Fruit fly (Drosophila melanogaster) whole organism, embryonic: ENCODE results near the gene CG32816.

Source experiments
- Abd-B ChIP-seq: fragments of 200-800 bp; sonication (Bioruptor generic); optimal IDR thresholded peaks from 2 replicates; lab custom pipeline; 2018; ENCODE audit warnings: missing biosample characterization, mild to moderate bottlenecking, missing genetic modification characterization, moderate library complexity
- Bdp1 ChIP-seq: fragments of 200-800 bp; sonication (Bioruptor generic); optimal IDR thresholded peaks from 3 replicates; lab custom pipeline; 2016; ENCODE audit warnings: missing biosample characterization, missing genetic modification characterization
- CG10462 ChIP-seq: fragments of 200-800 bp; sonication (Bioruptor generic); optimal IDR thresholded peaks from 2 replicates; lab custom pipeline; 2016; ENCODE audit warnings: missing biosample characterization, missing genetic modification characterization
- CG1233 ChIP-seq: fragments of 200-800 bp; sonication (Bioruptor generic); optimal IDR thresholded peaks from 4 replicates; lab custom pipeline; 2018; ENCODE audit warnings: missing biosample characterization, mild to moderate bottlenecking, missing genetic modification characterization
- CG14965 ChIP-seq: fragments of 200-800 bp; sonication (Bioruptor generic); optimal IDR thresholded peaks from 2 replicates; lab custom pipeline; 2016; ENCODE audit warnings: missing biosample characterization, missing genetic modification characterization, borderline replicate concordance
- CG15514 ChIP-seq: fragments of 200-800 bp; sonication (Bioruptor generic); optimal IDR thresholded peaks from 3 replicates; lab custom pipeline; 2017; ENCODE audit warnings: missing biosample characterization, missing genetic modification characterization, mild to moderate bottlenecking, moderate library complexity, missing genetic modification reagents
- CG15696 ChIP-seq: fragments of 200-800 bp; sonication (Bioruptor generic); optimal IDR thresholded peaks from 2 replicates; lab custom pipeline; 2019; ENCODE audit warnings: missing biosample characterization, mild to moderate bottlenecking, missing genetic modification characterization, moderate library complexity
- CG16815 ChIP-seq: fragments of 200-800 bp; sonication (Bioruptor generic); optimal IDR thresholded peaks from 3 replicates; lab custom pipeline; 2017; ENCODE audit warnings: missing biosample characterization, mild to moderate bottlenecking, missing genetic modification characterization
- CG18262 ChIP-seq: fragments of 200-800 bp; optimal IDR thresholded peaks from 3 replicates; lab custom pipeline; 2019; ENCODE audit warnings: missing biosample characterization, mild to moderate bottlenecking, missing genetic modification characterization, moderate library complexity
- CG2116 ChIP-seq: fragments of 200-800 bp; sonication (Bioruptor generic); optimal IDR thresholded peaks from 3 replicates; lab custom pipeline; 2018; ENCODE audit warnings: missing biosample characterization, mild to moderate bottlenecking, missing genetic modification characterization
- CG31224 ChIP-seq: fragments of 200-800 bp; sonication (Bioruptor generic); IDR thresholded peaks from 2 replicates; pipeline ENCODE4 v1.3.6; 2022; ENCODE audit warnings: missing biosample characterization, missing genetic modification characterization
- CG3163 ChIP-seq: fragments of 200-800 bp; sonication (Bioruptor generic); optimal IDR thresholded peaks from 3 replicates; lab custom pipeline; 2016; ENCODE audit warnings: missing biosample characterization, missing genetic modification characterization
- CG5245 ChIP-seq: fragments of 200-800 bp; sonication (Bioruptor generic); optimal IDR thresholded peaks from 3 replicates; lab custom pipeline; 2016; ENCODE audit warnings: missing biosample characterization, missing genetic modification characterization
- CG7372 ChIP-seq: fragments of 200-800 bp; sonication (Bioruptor generic); IDR thresholded peaks from 2 replicates; pipeline ENCODE4 v1.3.6; 2022; ENCODE audit warnings: missing biosample characterization, missing genetic modification characterization
- CG7745 ChIP-seq: fragments of 200-800 bp; sonication (Bioruptor generic); optimal IDR thresholded peaks from 2 replicates; lab custom pipeline; 2018; ENCODE audit warnings: missing biosample characterization, mild to moderate bottlenecking, missing genetic modification characterization, moderate library complexity
- CG7928 ChIP-seq: fragments of 200-800 bp; sonication (Bioruptor generic); optimal IDR thresholded peaks from 2 replicates; lab custom pipeline; 2017; ENCODE audit warnings: missing biosample characterization, mild to moderate bottlenecking, missing genetic modification characterization
- CG7963 ChIP-seq: fragments of 200-800 bp; sonication (Bioruptor generic); IDR thresholded peaks from 3 replicates; pipeline ENCODE4 v1.3.6; 2022; ENCODE audit warnings: missing biosample characterization, missing genetic modification characterization; ENCODE audit not compliant: partially characterized antibody
- CG9932 ChIP-seq: fragments of 200-800 bp; sonication (Bioruptor generic); IDR thresholded peaks from 2 replicates; pipeline ENCODE4 v1.3.6; 2022; ENCODE audit warnings: missing biosample characterization, missing genetic modification characterization
- Doc2 ChIP-seq: fragments of 200-800 bp; sonication (Bioruptor generic); IDR thresholded peaks from 2 replicates; pipeline ENCODE4 v1.3.6; 2022; ENCODE audit warnings: missing biosample characterization, missing genetic modification characterization
- ERR ChIP-seq: fragments of 200-800 bp; sonication (Bioruptor generic); optimal IDR thresholded peaks from 2 replicates; lab custom pipeline; 2016; ENCODE audit warnings: missing biosample characterization, missing genetic modification characterization
- HHEX ChIP-seq: fragments of 200-800 bp; sonication (Bioruptor generic); optimal IDR thresholded peaks from 3 replicates; lab custom pipeline; 2017; ENCODE audit warnings: missing biosample characterization, mild to moderate bottlenecking, missing genetic modification characterization, missing genetic modification reagents
- Lhr ChIP-seq: fragments of 200-800 bp; sonication (Bioruptor generic); optimal IDR thresholded peaks from 3 replicates; lab custom pipeline; 2017; ENCODE audit warnings: mild to moderate bottlenecking, missing biosample characterization, missing genetic modification reagents, missing genetic modification characterization
- Mad ChIP-seq: fragments of 200-800 bp; sonication (Bioruptor generic); optimal IDR thresholded peaks from 2 replicates; lab custom pipeline; 2016; ENCODE audit warnings: missing biosample characterization, missing genetic modification characterization
- Myb ChIP-seq: fragments of 200-800 bp; sonication (Bioruptor generic); optimal IDR thresholded peaks from 2 replicates; lab custom pipeline; 2016; ENCODE audit warnings: missing biosample characterization, missing genetic modification characterization
- Nf-YA ChIP-seq: fragments of 200-800 bp; sonication (Bioruptor generic); IDR thresholded peaks from 2 replicates; pipeline ENCODE4 v1.3.6; 2022; ENCODE audit warnings: missing biosample characterization, missing genetic modification characterization
- Opbp ChIP-seq: fragments of 200-800 bp; sonication (Bioruptor generic); IDR thresholded peaks from 3 replicates; pipeline ENCODE4 v1.3.6; 2022; ENCODE audit warnings: missing biosample characterization, missing genetic modification characterization; ENCODE audit not compliant: partially characterized antibody
- Optix ChIP-seq: fragments of 200-800 bp; sonication (Bioruptor generic); IDR thresholded peaks from 3 replicates; pipeline ENCODE4 v1.3.6; 2022; ENCODE audit warnings: missing biosample characterization, missing genetic modification characterization
- Poxn ChIP-seq: fragments of 200-800 bp; sonication (Bioruptor generic); IDR thresholded peaks from 2 replicates; pipeline ENCODE4 v1.3.6; 2022; ENCODE audit warnings: missing biosample characterization, missing genetic modification characterization
- Scr ChIP-seq: fragments of 200-800 bp; sonication (Bioruptor generic); IDR thresholded peaks from 2 replicates; pipeline ENCODE4 v1.3.6; 2022; ENCODE audit warnings: missing biosample characterization, missing genetic modification characterization; ENCODE audit not compliant: partially characterized antibody
- Sin3A ChIP-seq: fragments of >200 bp; optimal IDR thresholded peaks from 2 replicates; lab custom pipeline; 2018
- Vsx1 ChIP-seq: fragments of 200-800 bp; sonication (Bioruptor generic); optimal IDR thresholded peaks from 2 replicates; lab custom pipeline; 2017; ENCODE audit warnings: missing biosample characterization, mild to moderate bottlenecking, missing genetic modification characterization, missing genetic modification reagents
- az2 ChIP-seq: fragments of 200-800 bp; sonication (Bioruptor generic); optimal IDR thresholded peaks from 3 replicates; lab custom pipeline; 2016; ENCODE audit warnings: missing biosample characterization, missing genetic modification characterization
- fu2 ChIP-seq: fragments of 200-800 bp; sonication (Bioruptor generic); optimal IDR thresholded peaks from 2 replicates; lab custom pipeline; 2016; ENCODE audit warnings: missing biosample characterization, missing genetic modification characterization
- gcm2 ChIP-seq: fragments of 200-800 bp; sonication (Bioruptor generic); optimal IDR thresholded peaks from 2 replicates; lab custom pipeline; 2016; ENCODE audit warnings: missing biosample characterization, missing genetic modification characterization
- gfzf ChIP-seq: fragments of 200-800 bp; sonication (Bioruptor generic); optimal IDR thresholded peaks from 2 replicates; lab custom pipeline; 2016; ENCODE audit warnings: missing biosample characterization, mild to moderate bottlenecking, missing genetic modification characterization, moderate library complexity
- gro ChIP-seq: fragments of 200-800 bp; sonication (Bioruptor generic); optimal IDR thresholded peaks from 2 replicates; lab custom pipeline; 2016; ENCODE audit warnings: missing biosample characterization, missing genetic modification characterization
- ham ChIP-seq: fragments of 200-800 bp; sonication (Bioruptor generic); IDR thresholded peaks from 2 replicates; pipeline ENCODE4 v1.3.6; 2022; ENCODE audit warnings: missing biosample characterization, missing genetic modification characterization
- jigr1 ChIP-seq: fragments of 200-800 bp; sonication (Bioruptor generic); IDR thresholded peaks from 3 replicates; pipeline ENCODE4 v1.3.6; 2022; ENCODE audit warnings: missing biosample characterization, missing genetic modification characterization
- kay ChIP-seq: fragments of 200-800 bp; sonication (Bioruptor generic); optimal IDR thresholded peaks from 2 replicates; lab custom pipeline; 2016; ENCODE audit warnings: missing biosample characterization, missing genetic modification characterization
- knrl ChIP-seq: fragments of 200-800 bp; sonication (Bioruptor generic); IDR thresholded peaks from 3 replicates; pipeline ENCODE4 v1.3.6; 2022; ENCODE audit warnings: missing biosample characterization, missing genetic modification characterization; ENCODE audit not compliant: partially characterized antibody
- pan ChIP-seq, 4 experiments: fragments of >200 bp in 3 of 4; fragments of 200-800 bp in 1 of 4; sonication (Bioruptor generic) in 1 of 4; optimal IDR thresholded peaks in 3 of 4; IDR thresholded peaks in 1 of 4; 2 replicates each; pipeline versions ENCODE4 v1.3.6 to Lab custom; 2017 to 2022; ENCODE audit warnings: missing biosample characterization in 2 of 4, missing genetic modification characterization in 2 of 4, mixed read lengths in 1 of 4
- pita ChIP-seq: fragments of 200-800 bp; sonication (Bioruptor generic); optimal IDR thresholded peaks from 2 replicates; lab custom pipeline; 2017; ENCODE audit warnings: missing biosample characterization, mild to moderate bottlenecking, missing genetic modification characterization
- row ChIP-seq: fragments of 200-800 bp; sonication (Bioruptor generic); IDR thresholded peaks from 3 replicates; pipeline ENCODE4 v1.3.6; 2022; ENCODE audit warnings: missing biosample characterization, missing genetic modification characterization
- tio ChIP-seq: fragments of 200-800 bp; sonication (Bioruptor generic); optimal IDR thresholded peaks from 2 replicates; lab custom pipeline; 2017; ENCODE audit warnings: missing biosample characterization, missing genetic modification characterization, inconsistent platforms
- usp ChIP-seq: fragments of >200 bp; optimal IDR thresholded peaks from 2 replicates; lab custom pipeline; 2017; ENCODE audit warnings: missing biosample characterization, missing genetic modification characterization
- vnd ChIP-seq: fragments of 200-800 bp; sonication (Bioruptor generic); IDR thresholded peaks from 3 replicates; pipeline ENCODE4 v1.3.6; 2022; ENCODE audit warnings: missing biosample characterization, missing genetic modification characterization; ENCODE audit not compliant: partially characterized antibody
- wdn ChIP-seq: fragments of 200-800 bp; sonication (Bioruptor generic); IDR thresholded peaks from 2 replicates; pipeline ENCODE4 v1.3.6; 2022; ENCODE audit warnings: missing biosample characterization, missing genetic modification characterization
- wek ChIP-seq: fragments of 200-800 bp; sonication (Bioruptor generic); optimal IDR thresholded peaks from 3 replicates; lab custom pipeline; 2018; ENCODE audit warnings: missing biosample characterization, mild to moderate bottlenecking, missing genetic modification characterization, moderate library complexity
- z ChIP-seq: fragments of 200-800 bp; sonication (Bioruptor generic); IDR thresholded peaks from 3 replicates; pipeline ENCODE4 v1.3.6; 2022; ENCODE audit warnings: missing biosample characterization, missing genetic modification characterization

CG32816 gene

DNA sequence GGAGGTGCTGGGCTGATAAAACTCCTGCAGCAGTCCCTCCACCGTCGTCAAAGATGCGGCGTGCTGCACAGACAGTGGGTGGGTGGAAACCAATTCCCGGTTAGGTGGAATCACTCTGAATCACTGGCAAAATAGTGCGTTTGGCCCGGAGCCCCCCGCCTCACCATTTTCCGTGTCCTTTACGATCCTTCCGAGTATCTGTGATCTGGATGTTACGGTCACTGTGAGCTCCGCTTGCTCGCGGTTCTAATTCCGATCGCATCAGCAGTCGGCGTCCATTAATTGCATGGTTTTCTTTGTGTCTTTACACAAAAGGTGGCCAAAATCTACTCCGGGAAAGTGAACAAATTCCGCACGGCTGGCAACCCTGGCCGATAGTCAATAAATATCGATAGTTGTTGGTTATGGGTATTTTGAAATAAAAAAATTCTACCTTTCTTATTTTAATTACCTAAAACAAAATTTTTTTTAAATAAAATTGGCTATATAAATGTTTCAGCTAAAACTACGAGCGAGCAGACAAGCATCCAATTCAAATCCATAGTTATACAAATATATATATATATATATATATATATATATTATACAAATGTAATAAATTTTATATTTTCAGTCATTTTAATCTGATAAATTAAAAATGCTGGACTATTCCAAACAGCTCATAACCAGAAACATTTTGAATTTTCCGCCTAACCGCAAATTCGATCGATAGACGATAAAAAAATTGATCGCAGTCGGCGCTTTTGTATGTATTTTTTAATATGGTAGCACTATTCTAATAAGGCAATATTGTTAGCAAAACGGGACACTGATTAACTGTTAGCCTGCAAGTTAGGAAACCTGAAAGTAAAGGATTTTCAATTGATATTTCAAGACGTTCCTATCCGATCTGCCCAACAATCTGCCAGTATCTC is 6.0 kb upstream of the CG32816 start, which contains the start of the genes ebo and CG13373 (continued):
- TF ChIP-seq CG14965 (GFP tag; lab: Kevin White, UChicago) (no peak), ERR (GFP tag; lab: Kevin White, UChicago) (no peak), az2 (GFP tag; lab: Kevin White, UChicago) (no peak), Poxn (no peak), kay (GFP tag; lab: Kevin White, UChicago) (no peak), Abd-B (GFP tag; lab: Kevin White, UChicago) (no peak), Scr (GFP tag; lab: Robert Waterston, UW) (peak; percentile 67), ham (GFP tag; lab: Robert Waterston, UW) (no peak), CG7928 (GFP tag; lab: Kevin White, UChicago) (no peak), vnd (peak; percentile 55; the same call in 1 of the 3 replicates), row (GFP tag; lab: Robert Waterston, UW) (peak; percentile 65), Vsx1 (no peak), CG18262 (tag; lab: Kevin White, UChicago) (peak; percentile 46), CG3163 (GFP tag; lab: Kevin White, UChicago) (no peak), z (GFP tag; lab: Robert Waterston, UW) (no peak), tio (GFP tag; lab: Kevin White, UChicago) (no peak), CG15696 (tag; lab: Kevin White, UChicago) (peak; percentile 3), CG1233 (peak; percentile 0), Doc2 (GFP tag; lab: Robert Waterston, UW) (no peak), Bdp1 (no peak), CG5245 (GFP tag; lab: Kevin White, UChicago) (no peak), CG7745 (tag; lab: Kevin White, UChicago) (no peak), wek (GFP tag; lab: Kevin White, UChicago) (no peak), Opbp (GFP tag; lab: Robert Waterston, UW) (peak; percentile 63; the same call in 2 of the 3 replicates), CG7372 (GFP tag; lab: Robert Waterston, UW) (no peak), CG9932 (GFP tag; lab: Robert Waterston, UW) (peak; percentile 72), CG10462 (GFP tag; lab: Kevin White, UChicago) (no peak), knrl (GFP tag; lab: Robert Waterston, UW) (peak; percentile 60; the same call in 2 of the 3 replicates), usp (GFP tag; lab: Kevin White, UChicago) (no peak), CG2116 (no peak), pita (GFP tag; lab: Kevin White, UChicago) (no peak), Sin3A (no peak), HHEX (GFP tag; lab: Kevin White, UChicago) (no peak), Myb (peak; percentile 11), wdn (GFP tag; lab: Robert Waterston, UW) (no peak), CG7963 (no peak), fu2 (no peak), pan (optimal IDR thresholded peaks at IDR 0.05; lab: Kevin White, UChicago) (no peak), pan (GFP tag; optimal IDR thresholded peaks at IDR 0.05 in 1 of 2, IDR thresholded peaks at IDR 0.05 in 1 of 2) (peak in 1 of 2 experiments; percentile 36), jigr1 (GFP tag; lab: Robert Waterston, UW) (no peak), gro (GFP tag; lab: Kevin White, UChicago) (no peak), gcm2 (GFP tag; lab: Kevin White, UChicago) (no peak), Nf-YA (GFP tag; lab: Robert Waterston, UW) (no peak), CG31224 (GFP tag; lab: Robert Waterston, UW) (no peak), Lhr (GFP tag; lab: Kevin White, UChicago) (no peak), gfzf (GFP tag; lab: Kevin White, UChicago) (peak; percentile 49), Optix (GFP tag; lab: Robert Waterston, UW) (no peak), CG16815 (GFP tag; lab: Kevin White, UChicago) (no peak), Mad (no peak), CG15514 (no peak)
